Fruit fly (Drosophila melanogaster): ENCODE data around the gene Vha13.

Gene Vha13

dm6 chr3R:19641058-19641457 lies 3.1 kb downstream of the Vha13 start (continued):
- TF ChIP-seq nom (GFP tag; optimal IDR thresholded peaks at IDR 0.05) (peak; percentile 59), NFAT (GFP tag; IDR thresholded peaks at IDR 0.05) (peak; percentile 57), wdn (GFP tag; IDR thresholded peaks at IDR 0.05) (0 out of 2 replicates have a peak, but pooled peaks have one; percentile 10), CG6813 (GFP tag; optimal IDR thresholded peaks at IDR 0.05) (peak; percentile 4), Jarid2 (GFP tag; optimal IDR thresholded peaks at IDR 0.05) (peak; percentile 62), Trl (optimal IDR thresholded peaks at IDR 0.05) (peak; percentile 55 to 79), Trl (GFP tag; optimal IDR thresholded peaks at IDR 0.05) (no peak), tap (tag; optimal IDR thresholded peaks at IDR 0.05) (peak; percentile 4), tna (GFP tag; IDR thresholded peaks at IDR 0.05; ENCODE audit: partially characterized antibody) (peak; percentile 38; the same call in 1 of the 2 replicates), hbn (GFP tag; IDR thresholded peaks at IDR 0.05; ENCODE audit: partially characterized antibody) (0 out of 2 replicates have a peak, but pooled peaks have one; percentile 45), Dbx (GFP tag; IDR thresholded peaks at IDR 0.05) (0 out of 3 replicates have a peak, but pooled peaks have one; percentile 33), scrt (GFP tag; optimal IDR thresholded peaks at IDR 0.05) (peak; percentile 8), CG12071 (GFP tag; optimal IDR thresholded peaks at IDR 0.05) (peak; percentile 23), crol (GFP tag; IDR thresholded peaks at IDR 0.05) (peak; percentile 97), chm (GFP tag; IDR thresholded peaks at IDR 0.05) (peak; percentile 25; the same call in 1 of the 2 replicates), E2f1 (GFP tag; IDR thresholded peaks at IDR 0.05) (no peak), sqz (GFP tag; optimal IDR thresholded peaks at IDR 0.05) (peak; percentile 68), CG10431 (GFP tag; optimal IDR thresholded peaks at IDR 0.05) (no peak), abd-A (tag; optimal IDR thresholded peaks at IDR 0.05) (peak; percentile 16), Opbp (GFP tag; IDR thresholded peaks at IDR 0.05; ENCODE audit: partially characterized antibody) (0 out of 3 replicates have a peak, but pooled peaks have one; percentile 21), Adf1 (GFP tag; IDR thresholded peaks at IDR 0.05) (peak; percentile 25; the same call in 1 of the 2 replicates), Dll (GFP tag; IDR thresholded peaks at IDR 0.05; ENCODE audit: partially characterized antibody) (peak; percentile 42; the same call in 2 of the 4 replicates), lola (GFP tag; optimal IDR thresholded peaks at IDR 0.05) (no peak), twi (tag; optimal IDR thresholded peaks at IDR 0.05) (peak; percentile 13), BtbVII (GFP tag; optimal IDR thresholded peaks at IDR 0.05) (no peak)

- no peak for TF ChIP-seq CG3847 (GFP tag; IDR thresholded peaks at IDR 0.05)
- no peak for TF ChIP-seq slp2 (GFP tag; optimal IDR thresholded peaks at IDR 0.05)
- no peak for TF ChIP-seq CG17186 (GFP tag; optimal IDR thresholded peaks at IDR 0.05)
- TF ChIP-seq zf30C (GFP tag; optimal IDR thresholded peaks at IDR 0.05) = no peak
- 0 out of 2 replicates have a peak, but pooled peaks have one; percentile 12 for TF ChIP-seq HLH3B (GFP tag; IDR thresholded peaks at IDR 0.05)
- no peak for TF ChIP-seq h (optimal IDR thresholded peaks at IDR 0.05)
Measured at dm6 chr3R:19638004-19638403, 6.2 kb downstream of the Vha13 start.

dm6 chr3R:19634649-19635048 lies 9.5 kb downstream of the Vha13 start, which contains the start of gene CG34138:
TSS of gene CG34138 (plus strand) at chr3R:19634949.
- TF ChIP-seq Elba2 (GFP tag; optimal IDR thresholded peaks at IDR 0.05) (no peak), Ada2b (GFP tag; IDR thresholded peaks at IDR 0.05) (no peak), pros (GFP tag; optimal IDR thresholded peaks at IDR 0.05) (no peak), CG6791 (GFP tag; IDR thresholded peaks at IDR 0.05; ENCODE audit: partially characterized antibody) (no peak), YL-1 (GFP tag; optimal IDR thresholded peaks at IDR 0.05) (no peak), nmo (GFP tag; optimal IDR thresholded peaks at IDR 0.05) (no peak), ATbp (GFP tag; optimal IDR thresholded peaks at IDR 0.05) (no peak), Kr (GFP tag; optimal IDR thresholded peaks at IDR 0.05) (no peak), HLH4C (GFP tag; IDR thresholded peaks at IDR 0.05; ENCODE audit: partially characterized antibody) (no peak), Dref (GFP tag; IDR thresholded peaks at IDR 0.05) (no peak), CG15073 (GFP tag; optimal IDR thresholded peaks at IDR 0.05) (no peak), ato (GFP tag; IDR thresholded peaks at IDR 0.05; ENCODE audit: partially characterized antibody) (no peak), Scr (GFP tag; IDR thresholded peaks at IDR 0.05; ENCODE audit: partially characterized antibody) (no peak), CG4617 (GFP tag; optimal IDR thresholded peaks at IDR 0.05; ENCODE audit: borderline replicate concordance) (no peak), ranshi (GFP tag; IDR thresholded peaks at IDR 0.05) (no peak), org-1 (GFP tag; optimal IDR thresholded peaks at IDR 0.05) (no peak), CG16813 (GFP tag; IDR thresholded peaks at IDR 0.05; ENCODE audit: partially characterized antibody) (no peak)
